Worm (Caenorhabditis elegans): ENCODE data around the gene F36H5.12.
"Not testable (repeated sequence)": the region's sequence is repeated elsewhere in the genome, so short reads cannot be mapped to it uniquely, and the experiment has no call there.

- TF ChIP-seq him-1, dao-5 (tag; optimal IDR thresholded peaks at IDR 0.05): not testable (repeated sequence)
Observed at ce11 chrII:1771347-1771746, 28.7 kb downstream of the F36H5.12 start, which contains the start of gene math-26.
